Worm (Caenorhabditis elegans): ENCODE results near the gene dct-16.
A peak's percentile ranks its signal among the peaks of the same experiment; 100 is the strongest.

- TF ChIP-seq nhr-76 (tag; optimal IDR thresholded peaks at IDR 0.05), result no peak
- no peak for TF ChIP-seq nhr-237 (tag; optimal IDR thresholded peaks at IDR 0.05)
- TF ChIP-seq lin-35 (GFP tag; optimal IDR thresholded peaks at IDR 0.05), result peak in 1 of 2 experiments; percentile 15
- TF ChIP-seq elt-2 (tag; optimal IDR thresholded peaks at IDR 0.05), result peak; percentile 72
- TF ChIP-seq C04F5.9 (tag; optimal IDR thresholded peaks at IDR 0.05), result no peak
Observed at ce11 chrV:20498980-20499379, at the start of gene dct-16.
